Worm (Caenorhabditis elegans): ENCODE measurements around the gene acbp-5.

DNA sequence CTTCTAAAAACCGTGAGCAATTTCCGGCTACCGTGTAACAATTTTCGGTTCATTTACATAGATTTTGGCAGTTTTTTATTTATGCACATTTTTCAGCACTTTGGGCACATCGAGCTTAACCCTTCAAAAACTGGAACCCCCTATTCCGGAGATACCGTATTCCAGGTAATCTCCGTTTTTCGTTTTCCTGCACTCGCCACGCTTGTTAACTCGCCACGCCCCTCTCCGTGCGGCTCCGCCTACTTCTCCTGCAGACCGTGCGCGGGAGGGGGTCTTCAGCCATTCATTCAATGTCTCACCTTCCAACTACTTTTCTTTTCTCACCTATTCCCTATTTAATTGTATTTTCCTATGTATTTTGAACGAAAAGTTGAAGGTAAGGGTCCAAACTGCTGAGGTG is 18.6 kb upstream of the acbp-5 start:
- TF ChIP-seq unc-62 (GFP tag; optimal IDR thresholded peaks at IDR 0.05) (no peak), nhr-28 (tag; optimal IDR thresholded peaks at IDR 0.05) (no peak), nhr-237 (tag; optimal IDR thresholded peaks at IDR 0.05) (no peak), snpc-4 (tag; optimal IDR thresholded peaks at IDR 0.05) (no peak), M03D4.4 (tag; optimal IDR thresholded peaks at IDR 0.05) (no peak)

Measured in whole organism, mixed stage, embryonic.